Fruit fly (Drosophila melanogaster) Kc167 (cell line): ENCODE data around the gene TyrR.

Source experiments
- Myc ChIP-seq: fragments of >200 bp; optimal IDR thresholded peaks from 2 replicates; lab custom pipeline; 2017; ENCODE audit warnings: missing external identifiers
- Sin3A ChIP-seq: fragments of >200 bp; optimal IDR thresholded peaks from 2 replicates; lab custom pipeline; 2018; ENCODE audit warnings: missing external identifiers
- h ChIP-seq: fragments of >200 bp; optimal IDR thresholded peaks from 3 replicates; lab custom pipeline; 2018; ENCODE audit warnings: missing external identifiers
- insv ChIP-seq: fragments of >200 bp; optimal IDR thresholded peaks from 3 replicates; lab custom pipeline; 2018; ENCODE audit warnings: missing external identifiers
- psq ChIP-seq: fragments of >200 bp; optimal IDR thresholded peaks from 2 replicates; lab custom pipeline; 2017; ENCODE audit warnings: missing external identifiers
- ttk ChIP-seq: sonication (Bioruptor generic); optimal IDR thresholded peaks from 2 replicates; lab custom pipeline; 2017; ENCODE audit warnings: missing external identifiers

TyrR gene

DNA sequence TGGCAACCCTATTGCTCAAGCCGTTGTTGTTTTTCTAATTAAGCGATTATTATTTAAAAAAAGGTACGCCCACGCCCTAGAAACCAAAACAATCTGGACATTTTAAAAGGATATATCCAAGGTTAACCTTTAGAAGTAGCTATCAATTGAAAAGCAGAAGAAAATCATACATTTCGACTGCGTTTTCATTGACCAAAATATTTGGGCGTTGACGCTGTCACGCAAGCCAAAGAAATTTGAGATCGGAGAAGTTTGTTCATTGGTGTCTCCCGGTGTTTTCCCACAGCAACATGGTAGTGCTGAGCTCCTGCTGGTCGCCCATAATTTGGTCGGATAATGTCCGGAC is 32.1 kb upstream of the TyrR start, which contains the start of gene pasi1:
Gene pasi1, plus strand, starts transcription at position 1 of the 346 bp plus-strand sequence.
- no peak for TF ChIP-seq ttk
- no peak for TF ChIP-seq insv (lab: Kevin White, UChicago)
- TF ChIP-seq h (lab: Kevin White, UChicago) = no peak
- no peak for TF ChIP-seq psq (lab: Kevin White, UChicago)
- TF ChIP-seq Myc (lab: Kevin White, UChicago) = no peak
- no peak for TF ChIP-seq Sin3A

DNA sequence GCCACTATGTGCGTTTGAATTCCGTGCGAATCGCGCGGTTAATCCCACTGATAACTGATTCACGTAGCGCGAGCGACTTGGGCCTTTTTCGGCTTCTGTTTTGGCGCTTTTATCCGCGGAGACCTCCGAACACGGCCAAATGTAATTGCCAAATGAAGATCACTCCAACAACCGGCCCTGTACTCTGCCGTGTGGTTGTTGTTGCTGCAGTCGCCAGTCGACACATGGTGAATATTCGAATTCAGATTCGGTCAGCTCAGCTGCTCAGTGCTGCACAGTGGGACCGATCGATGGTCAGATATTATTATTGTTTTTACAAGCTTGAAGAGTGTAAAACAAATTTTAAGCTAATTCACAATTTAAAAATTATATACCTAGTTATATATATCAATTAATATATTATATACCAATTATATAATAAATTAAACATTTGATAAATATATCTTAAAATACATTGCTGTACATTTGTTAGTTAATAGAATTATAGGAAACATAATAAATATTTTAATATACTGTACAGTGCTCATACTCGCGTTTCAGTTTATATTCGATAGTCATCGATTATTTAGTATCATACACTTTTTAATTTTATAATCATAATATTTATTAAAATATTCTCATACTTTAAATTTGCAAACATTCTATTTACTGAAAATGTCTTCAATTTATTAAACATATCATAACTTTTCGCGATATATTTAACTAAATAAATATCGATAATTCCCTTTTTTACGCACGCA is 31.5 kb upstream of the TyrR start, which contains the start of gene CG43102:
Gene CG43102, minus strand, starts transcription at position 156 of the 740 bp plus-strand sequence.
- TF ChIP-seq Myc (lab: Kevin White, UChicago) (no peak), insv (lab: Kevin White, UChicago) (no peak), Sin3A (no peak), h (lab: Kevin White, UChicago) (no peak), psq (lab: Kevin White, UChicago) (no peak), ttk (no peak)

DNA sequence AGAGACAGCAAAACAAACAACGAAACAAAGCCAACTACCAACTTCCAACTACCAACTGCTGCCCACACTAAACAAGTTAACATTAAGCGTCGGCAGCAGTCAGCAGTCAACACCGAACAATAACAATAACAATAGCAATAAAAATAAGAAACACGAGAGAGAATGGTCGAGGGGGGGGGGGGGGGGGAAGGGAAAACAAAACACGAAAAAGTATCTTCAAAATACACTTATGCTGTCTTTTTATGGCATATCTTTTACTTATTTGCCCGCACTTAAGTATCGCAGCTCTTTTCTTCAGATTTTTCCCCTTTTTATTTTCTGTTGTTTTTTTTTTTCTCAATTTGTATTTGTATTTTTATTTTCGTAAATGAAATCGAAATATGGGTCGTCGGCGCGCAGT is 30.3 kb upstream of the TyrR start:
- TF ChIP-seq h (lab: Kevin White, UChicago) (no peak), Myc (lab: Kevin White, UChicago) (no peak), psq (lab: Kevin White, UChicago) (no peak), Sin3A (no peak), ttk (no peak), insv (lab: Kevin White, UChicago) (no peak)

DNA sequence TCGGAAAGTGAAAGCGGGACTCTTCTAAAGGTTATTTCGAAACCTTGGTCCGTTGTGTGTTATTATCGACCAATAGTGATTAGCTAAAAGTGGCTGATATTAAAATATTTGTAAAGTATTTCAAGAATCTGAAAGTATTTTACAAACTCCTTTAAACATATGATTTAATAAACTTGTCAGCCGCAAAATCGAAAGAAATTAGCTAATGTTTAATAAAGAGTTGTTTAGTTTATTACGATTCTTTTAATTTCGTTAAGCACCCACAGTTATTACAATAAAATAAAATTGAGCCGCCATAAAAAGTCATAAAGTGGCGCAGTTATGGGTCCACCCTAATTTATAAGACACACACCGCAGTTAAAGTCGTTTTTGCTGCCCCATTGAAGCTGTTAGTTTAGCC is 26.9 kb upstream of the TyrR start:
- TF ChIP-seq insv (lab: Kevin White, UChicago) (no peak), h (lab: Kevin White, UChicago) (no peak), Myc (lab: Kevin White, UChicago) (no peak), ttk (no peak)

DNA sequence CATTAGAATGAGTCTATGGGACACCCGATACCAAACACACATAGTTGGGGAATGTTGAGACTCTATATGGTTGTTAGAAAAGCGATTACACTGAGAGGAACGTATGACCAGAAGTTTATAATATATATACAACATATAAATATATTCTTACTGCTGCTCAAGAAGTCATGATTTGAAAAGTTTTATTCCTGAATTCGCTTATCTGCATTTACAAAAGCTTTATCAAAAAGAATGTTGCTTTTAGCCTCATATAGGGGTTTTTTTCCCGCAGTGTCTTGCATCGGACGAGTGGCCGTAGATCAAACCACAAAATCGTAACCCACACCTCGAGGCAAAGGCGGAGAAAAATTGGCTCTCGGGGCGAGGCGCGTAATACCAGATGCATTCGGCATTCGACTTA is 24.8 kb upstream of the TyrR start:
- TF ChIP-seq insv (lab: Kevin White, UChicago) (no peak), ttk (no peak), Myc (lab: Kevin White, UChicago) (no peak), h (lab: Kevin White, UChicago) (no peak)

DNA sequence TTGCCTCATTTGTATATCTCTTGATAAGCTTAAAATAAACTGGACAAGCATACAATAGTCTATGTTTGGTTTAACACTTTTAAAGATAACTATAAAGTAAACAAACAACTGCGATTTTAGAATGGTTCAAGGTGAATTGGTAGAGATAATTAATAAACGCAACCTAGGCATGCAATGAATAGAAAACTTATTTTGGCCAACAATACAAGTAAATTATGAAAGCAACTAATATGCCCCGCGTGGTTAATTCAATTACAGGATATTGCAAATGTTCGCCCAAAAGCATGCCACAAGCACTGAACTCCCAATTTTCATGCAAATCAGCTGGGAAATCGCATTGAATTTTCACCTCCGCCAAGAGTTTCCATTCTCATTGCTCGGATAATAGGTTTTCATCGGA is 21.2 kb upstream of the TyrR start:
- TF ChIP-seq Sin3A = no peak
- no peak for TF ChIP-seq psq (lab: Kevin White, UChicago)
- TF ChIP-seq insv (lab: Kevin White, UChicago) = no peak
- no peak for TF ChIP-seq ttk
- no peak for TF ChIP-seq h (lab: Kevin White, UChicago)
- TF ChIP-seq Myc (lab: Kevin White, UChicago) = no peak

DNA sequence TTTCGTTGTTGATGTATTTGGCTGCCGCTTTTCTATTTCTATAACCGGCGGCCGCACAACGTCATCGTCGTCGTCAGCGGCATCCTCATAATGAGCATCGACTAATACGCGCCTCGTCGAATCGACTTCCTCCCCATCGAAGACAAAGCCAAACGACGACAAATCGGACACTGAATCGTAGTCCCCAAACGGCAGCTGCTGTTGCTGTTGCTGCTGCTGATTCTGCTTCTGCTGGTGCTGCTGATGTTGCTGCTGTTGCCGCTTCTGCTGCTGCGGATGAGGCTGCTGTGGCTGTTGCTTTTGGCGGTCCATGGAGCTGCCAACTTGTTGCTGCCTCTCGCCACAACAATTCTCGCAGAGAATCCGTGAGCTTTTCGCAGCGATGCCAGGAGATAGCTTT is 20.2 kb upstream of the TyrR start:
- TF ChIP-seq psq (lab: Kevin White, UChicago) = no peak

DNA sequence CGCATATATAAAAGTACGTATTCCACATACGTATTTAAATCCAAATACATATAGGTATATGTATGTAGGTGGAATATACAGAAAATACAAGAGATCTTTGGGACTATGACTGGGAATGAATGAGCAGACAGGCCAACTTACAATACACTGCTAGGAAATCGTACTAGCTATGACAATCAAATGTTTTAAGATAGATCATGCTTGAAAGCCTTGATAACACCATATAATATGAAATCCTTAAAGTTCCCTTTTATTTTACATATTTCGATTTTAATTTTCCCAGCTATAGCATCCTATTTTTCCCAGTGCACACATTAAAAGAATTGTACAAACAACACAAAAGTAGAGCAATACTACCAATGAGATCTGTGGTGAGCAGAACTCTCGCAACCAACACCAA is 18.4 kb upstream of the TyrR start:
- no peak for TF ChIP-seq psq (lab: Kevin White, UChicago)
- no peak for TF ChIP-seq insv (lab: Kevin White, UChicago)
- TF ChIP-seq Sin3A = no peak
- no peak for TF ChIP-seq Myc (lab: Kevin White, UChicago)
- TF ChIP-seq ttk = no peak
- TF ChIP-seq h (lab: Kevin White, UChicago) = no peak

DNA sequence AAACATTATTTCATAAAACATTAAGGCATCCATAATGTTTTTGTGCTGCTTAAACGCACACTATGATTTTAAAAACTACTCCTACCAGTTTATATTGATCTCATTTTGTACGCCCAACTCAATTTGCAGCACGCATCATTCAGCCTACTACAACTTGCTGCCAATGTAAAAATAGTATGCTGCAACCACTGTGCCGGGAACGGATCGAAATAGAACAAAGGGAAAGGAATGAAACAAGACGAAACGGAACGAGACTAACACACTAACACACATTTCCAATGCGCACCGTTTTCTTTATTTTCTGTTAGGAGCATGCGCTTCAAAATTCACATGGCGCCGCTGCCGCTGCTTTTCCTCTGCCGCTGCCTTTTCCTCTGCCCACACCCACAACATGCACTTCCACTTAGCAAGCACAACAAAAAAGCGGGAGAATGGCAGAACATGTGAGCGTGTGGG is 14.0 kb upstream of the TyrR start:
- TF ChIP-seq ttk (no peak), h (lab: Kevin White, UChicago) (no peak), psq (lab: Kevin White, UChicago) (no peak), Sin3A (no peak), insv (lab: Kevin White, UChicago) (no peak), Myc (lab: Kevin White, UChicago) (no peak)

DNA sequence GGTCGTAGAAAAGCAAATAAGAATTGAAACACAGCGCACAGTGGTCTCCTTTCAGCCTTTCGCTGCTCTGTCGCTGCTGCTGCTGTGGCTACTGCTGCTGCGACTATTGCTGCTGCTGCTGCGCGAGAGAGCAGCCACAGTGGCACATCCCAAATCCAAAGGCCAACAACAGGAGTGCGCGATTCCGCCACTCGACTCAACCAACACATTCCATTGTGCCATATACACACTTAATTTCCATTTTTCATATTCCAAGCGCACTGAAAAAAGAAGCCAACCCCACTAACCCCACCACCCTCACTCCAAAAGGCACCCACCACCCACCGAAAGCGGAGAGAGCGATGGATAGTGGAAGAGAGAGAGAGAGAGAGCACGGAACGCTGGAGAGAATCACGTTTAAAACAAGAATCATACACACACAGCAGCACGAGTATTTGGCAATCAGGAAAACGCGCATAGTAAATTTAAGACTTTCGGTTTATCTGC is 13.2 kb upstream of the TyrR start:
- no peak for TF ChIP-seq insv (lab: Kevin White, UChicago)
- TF ChIP-seq h (lab: Kevin White, UChicago) = no peak

DNA sequence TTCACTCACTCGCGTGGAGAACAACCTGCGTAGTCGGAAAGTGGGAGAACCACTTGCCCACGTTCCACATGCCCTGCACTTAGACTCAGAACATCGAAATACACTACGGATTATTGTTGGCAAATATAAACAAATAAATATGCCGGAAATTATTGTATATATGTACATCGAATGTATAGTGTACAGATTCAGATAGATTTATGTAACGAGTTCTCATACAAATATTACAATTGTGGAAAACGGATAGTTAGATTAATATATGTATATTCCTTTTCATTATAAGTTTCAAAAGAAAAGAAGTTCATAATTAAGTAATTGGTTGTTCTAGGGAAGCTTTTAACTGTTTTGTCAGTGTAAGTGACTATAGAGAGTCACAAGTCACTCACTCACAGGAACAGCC is 11.6 kb upstream of the TyrR start:
- TF ChIP-seq ttk (no peak), psq (lab: Kevin White, UChicago) (no peak), Sin3A (no peak), h (lab: Kevin White, UChicago) (no peak), Myc (lab: Kevin White, UChicago) (no peak), insv (lab: Kevin White, UChicago) (no peak)

DNA sequence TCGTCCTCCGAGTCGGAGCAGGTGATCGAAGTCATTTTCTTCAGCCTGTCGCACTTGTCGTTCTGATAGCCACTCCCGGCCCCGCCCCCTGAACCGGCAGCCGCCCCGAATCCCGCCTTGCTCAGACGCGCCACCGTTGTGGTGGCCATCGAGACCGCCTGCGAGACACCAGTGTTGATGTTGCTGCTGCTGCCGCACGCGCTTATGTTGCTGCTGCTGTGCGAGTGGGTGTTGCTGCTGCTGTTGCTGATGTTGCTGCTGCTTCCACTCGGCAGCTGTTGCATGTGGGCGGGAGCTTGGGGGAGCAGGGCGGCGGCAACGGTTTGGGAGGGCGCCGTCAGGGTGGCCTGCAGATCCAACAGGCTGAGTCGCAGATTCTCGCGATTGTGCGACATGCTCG is 10.9 kb upstream of the TyrR start:
- TF ChIP-seq Sin3A = no peak
- TF ChIP-seq insv (lab: Kevin White, UChicago) = no peak
- no peak for TF ChIP-seq ttk
- TF ChIP-seq h (lab: Kevin White, UChicago) = no peak
- TF ChIP-seq psq (lab: Kevin White, UChicago) = no peak
- TF ChIP-seq Myc (lab: Kevin White, UChicago) = no peak

DNA sequence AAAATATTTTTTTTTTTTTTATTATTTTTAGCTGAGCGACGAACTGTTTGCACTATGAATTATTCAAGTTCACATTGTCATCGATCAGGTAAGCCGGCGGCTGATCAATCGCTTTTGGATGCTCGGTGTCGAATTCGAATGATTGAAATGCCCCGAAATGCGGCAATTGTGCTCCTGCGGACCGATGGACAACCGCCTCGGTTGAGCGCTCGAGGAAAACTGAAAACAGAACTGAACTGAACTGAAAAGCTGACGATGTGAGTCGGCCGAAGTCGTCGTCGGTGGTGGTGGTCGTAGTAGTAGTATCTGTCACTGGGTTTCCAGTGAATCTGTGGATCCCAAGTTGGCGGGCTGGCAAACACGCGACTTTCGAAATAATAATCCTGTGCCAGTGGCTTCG is 727 bp downstream of the TyrR start:
- TF ChIP-seq Myc (lab: Kevin White, UChicago) = no peak
- TF ChIP-seq Sin3A = no peak
- no peak for TF ChIP-seq ttk
- TF ChIP-seq h (lab: Kevin White, UChicago) = no peak
